Worm (Caenorhabditis elegans): Measurements from ENCODE around the gene nhr-88.

ce11 chrII:3008400-3008799 is 32.0 kb downstream of the nhr-88 start, which contains the start of gene sdz-5:
- TF ChIP-seq snpc-4 (tag; optimal IDR thresholded peaks at IDR 0.05) (no peak), egl-27 (tag; optimal IDR thresholded peaks at IDR 0.05) (no peak), nhr-237 (tag; optimal IDR thresholded peaks at IDR 0.05) (no peak), egl-5 (tag; optimal IDR thresholded peaks at IDR 0.05) (no peak), aly-2 (tag; optimal IDR thresholded peaks at IDR 0.05) (no peak), ZK546.5 (tag; optimal IDR thresholded peaks at IDR 0.05) (no peak), tbx-2 (tag; optimal IDR thresholded peaks at IDR 0.05) (no peak), nhr-12 (tag; optimal IDR thresholded peaks at IDR 0.05) (no peak), nhr-28 (tag; optimal IDR thresholded peaks at IDR 0.05) (no peak)

All from whole organism, L3 larva.